Worm (Caenorhabditis elegans) whole organism, young adult: Measurements from ENCODE around the gene F43G6.10.

Experiments
- F49E8.2 ChIP-seq: sonication (generic microtip); optimal IDR thresholded peaks from 3 replicates; lab custom pipeline; 2017; ENCODE audit warnings: missing genetic modification characterization, mild to moderate bottlenecking, missing compliant biosample characterization, antibody characterized with exemption, moderate library complexity; ENCODE audit not compliant: insufficient read depth
- chd-7 ChIP-seq: sonication (generic microtip); optimal IDR thresholded peaks from 2 replicates; lab custom pipeline; 2016; ENCODE audit warnings: mild to moderate bottlenecking, missing genetic modification characterization, moderate library complexity, missing compliant biosample characterization
- hsf-1 ChIP-seq: fragments of 200-800 bp; sonication (Bioruptor generic); IDR thresholded peaks from 2 replicates; pipeline ENCODE4 v1.3.6; 2022; ENCODE audit warnings: missing genetic modification reagents, missing genetic modification characterization, missing compliant biosample characterization
- snpc-1.3 ChIP-seq: sonication (generic microtip); optimal IDR thresholded peaks from 2 replicates; lab custom pipeline; 2017; ENCODE audit warnings: missing genetic modification characterization, mild to moderate bottlenecking, missing compliant biosample characterization, antibody characterized with exemption, moderate library complexity, missing genotype, missing genetic modification reagents; ENCODE audit not compliant: insufficient read depth
- tbx-9 ChIP-seq: sonication (generic microtip); optimal IDR thresholded peaks from 2 replicates; lab custom pipeline; 2016; ENCODE audit warnings: borderline replicate concordance, missing genetic modification characterization, inconsistent platforms, missing compliant biosample characterization

ce11 chrII:11835208-11835607 lies 26.1 kb downstream of the F43G6.10 start, which contains the start of gene T27D12.6:
- TF ChIP-seq F49E8.2 (tag; lab: Kevin White, UChicago) (no peak), hsf-1 (no peak), snpc-1.3 (tag; lab: Kevin White, UChicago) (no peak), chd-7 (no peak), tbx-9 (tag; lab: Kevin White, UChicago) (no peak)
